Fruit fly (Drosophila melanogaster): ENCODE results near the gene Dic61B.

The Dic61B gene

dm6 chr3L:131151-131997 is 21.0 kb downstream of the Dic61B start:
- TF ChIP-seq CG11762 (GFP tag; optimal IDR thresholded peaks at IDR 0.05; ENCODE audit: insufficient read depth) (no peak), svp (GFP tag) (peak; percentile 82), Sox14 (GFP tag; optimal IDR thresholded peaks at IDR 0.05) (peak; percentile 13), CG8632 (GFP tag; optimal IDR thresholded peaks at IDR 0.05) (no peak), net (GFP tag; optimal IDR thresholded peaks at IDR 0.05) (peak; percentile 50), cyc (GFP tag; optimal IDR thresholded peaks at IDR 0.05) (no peak), CG6808 (GFP tag; optimal IDR thresholded peaks at IDR 0.05) (peak; percentile 58), dac (GFP tag; optimal IDR thresholded peaks at IDR 0.05) (no peak), achi (GFP tag; optimal IDR thresholded peaks at IDR 0.05) (no peak), fkh (GFP tag; optimal IDR thresholded peaks at IDR 0.05) (peak; percentile 93), Lpt (GFP tag; optimal IDR thresholded peaks at IDR 0.05) (peak; percentile 53), CG10669 (GFP tag; optimal IDR thresholded peaks at IDR 0.05) (no peak), CG6854 (GFP tag; optimal IDR thresholded peaks at IDR 0.05) (peak; percentile 86), Smox (GFP tag; optimal IDR thresholded peaks at IDR 0.05) (no peak), topi (GFP tag; optimal IDR thresholded peaks at IDR 0.05) (peak; percentile 11), spab (GFP tag; optimal IDR thresholded peaks at IDR 0.05) (peak; percentile 18), Eip75B (GFP tag; optimal IDR thresholded peaks at IDR 0.05) (peak; percentile 79), CG16779 (tag; optimal IDR thresholded peaks at IDR 0.05) (peak; percentile 80), CG7368 (GFP tag; optimal IDR thresholded peaks at IDR 0.05) (no peak), Eip93F (GFP tag; optimal IDR thresholded peaks at IDR 0.05) (peak; percentile 68), CG3919 (GFP tag; optimal IDR thresholded peaks at IDR 0.05) (peak; percentile 27), OdsH (GFP tag; optimal IDR thresholded peaks at IDR 0.05) (no peak), CG31627 (GFP tag; optimal IDR thresholded peaks at IDR 0.05) (no peak), Sox15 (GFP tag; optimal IDR thresholded peaks at IDR 0.05) (no peak), acj6 (GFP tag; optimal IDR thresholded peaks at IDR 0.05) (no peak), esn (GFP tag; optimal IDR thresholded peaks at IDR 0.05) (no peak), CG15336 (GFP tag; IDR thresholded peaks at IDR 0.05) (peak; percentile 64), CG6276 (GFP tag; optimal IDR thresholded peaks at IDR 0.05) (peak; percentile 36), pdm3 (GFP tag; optimal IDR thresholded peaks at IDR 0.05) (no peak), fd85E (GFP tag; optimal IDR thresholded peaks at IDR 0.05) (peak; percentile 71), CG11902 (GFP tag; optimal IDR thresholded peaks at IDR 0.05) (no peak), Met (GFP tag; optimal IDR thresholded peaks at IDR 0.05) (no peak), Gug (GFP tag; IDR thresholded peaks at IDR 0.05) (peak; percentile 24; the same call in 1 of the 2 replicates), Sox102F (GFP tag; optimal IDR thresholded peaks at IDR 0.05) (peak; percentile 63), vri (GFP tag; optimal IDR thresholded peaks at IDR 0.05) (peak; percentile 97), CG11294 (GFP tag; IDR thresholded peaks at IDR 0.05) (no peak), ss (GFP tag; optimal IDR thresholded peaks at IDR 0.05) (peak; percentile 63 to 67), eg (GFP tag; IDR thresholded peaks at IDR 0.05) (peak; percentile 75), Hr39 (GFP tag; optimal IDR thresholded peaks at IDR 0.05) (no peak), Ets21C (GFP tag; optimal IDR thresholded peaks at IDR 0.05) (no peak), CG10631 (GFP tag; optimal IDR thresholded peaks at IDR 0.05) (no peak), Eip78C (GFP tag) (peak; percentile 89), salr (GFP tag; optimal IDR thresholded peaks at IDR 0.05) (peak; percentile 9 to 10), Hr38 (GFP tag; optimal IDR thresholded peaks at IDR 0.05) (no peak), dsx (GFP tag; optimal IDR thresholded peaks at IDR 0.05; ENCODE audit: poor library complexity, severe bottlenecking) (peak; percentile 71), CG4318 (GFP tag; optimal IDR thresholded peaks at IDR 0.05) (no peak), Blimp-1 (GFP tag; optimal IDR thresholded peaks at IDR 0.05) (peak; percentile 26), CG6163 (GFP tag; IDR thresholded peaks at IDR 0.05) (peak; percentile 75), lz (GFP tag; optimal IDR thresholded peaks at IDR 0.05) (no peak), CG8119 (GFP tag; IDR thresholded peaks at IDR 0.05) (0 out of 3 replicates have a peak, but pooled peaks have one; percentile 58)

Measured in whole organism, prepupa.